Fruit fly (Drosophila melanogaster): ENCODE results near the gene CG10237.

DNA sequence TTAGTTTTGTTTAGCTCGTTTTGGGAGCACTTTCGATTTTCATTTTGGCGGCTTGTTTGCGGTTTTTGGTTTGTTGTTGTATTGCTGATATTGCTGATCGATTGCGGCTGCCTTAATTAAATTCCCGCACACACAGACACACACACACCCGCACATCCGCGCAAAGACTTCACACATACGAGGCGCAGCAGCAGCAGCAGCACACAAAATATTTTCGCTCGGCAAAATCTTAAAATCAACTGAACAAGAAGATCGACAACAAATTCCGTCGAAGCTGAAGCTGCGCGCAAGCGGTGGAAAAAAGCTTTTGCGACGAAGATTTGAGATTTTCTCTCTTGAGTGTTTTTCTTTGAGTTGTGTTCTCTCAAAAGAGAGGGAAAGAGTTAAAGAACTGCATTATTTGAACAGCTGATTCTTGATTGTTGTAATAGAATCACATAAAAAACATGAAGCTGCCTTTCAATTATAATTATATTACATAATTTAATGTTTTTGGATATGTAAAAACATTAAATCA is 28.2 kb downstream of the CG10237 start:
- TF ChIP-seq usp (GFP tag; optimal IDR thresholded peaks at IDR 0.05) = no peak
- TF ChIP-seq psq (optimal IDR thresholded peaks at IDR 0.05) = no peak
- TF ChIP-seq pan (optimal IDR thresholded peaks at IDR 0.05) = no peak
